Fruit fly (Drosophila melanogaster) whole organism, prepupa: Measurements from ENCODE around the gene rt.
A peak's percentile ranks its signal among the peaks of the same experiment; 100 is the strongest.

Source experiments
- Blimp-1 ChIP-seq: fragments of 200-800 bp; sonication (Bioruptor generic); optimal IDR thresholded peaks from 3 replicates; lab custom pipeline; 2017; ENCODE audit warnings: missing biosample characterization, missing genetic modification characterization, mild to moderate bottlenecking, moderate library complexity, missing genetic modification reagents
- CG10669 ChIP-seq: fragments of 200-800 bp; sonication (Bioruptor generic); optimal IDR thresholded peaks from 3 replicates; lab custom pipeline; 2018; ENCODE audit warnings: missing biosample characterization, mild to moderate bottlenecking, missing genetic modification characterization, moderate library complexity
- CG11294 ChIP-seq: fragments of 200-800 bp; sonication (Bioruptor generic); IDR thresholded peaks from 2 replicates; pipeline ENCODE4 v1.3.6; 2022; ENCODE audit warnings: missing biosample characterization, missing genetic modification characterization
- CG11902 ChIP-seq: fragments of 200-800 bp; sonication (Bioruptor generic); optimal IDR thresholded peaks from 3 replicates; lab custom pipeline; 2016; ENCODE audit warnings: missing biosample characterization, missing genetic modification characterization
- CG15336 ChIP-seq: fragments of 200-800 bp; sonication (Bioruptor generic); IDR thresholded peaks from 2 replicates; pipeline ENCODE4 v1.3.6; 2022; ENCODE audit warnings: missing biosample characterization, missing genetic modification characterization
- CG16779 ChIP-seq: fragments of 200-800 bp; sonication (Bioruptor generic); optimal IDR thresholded peaks from 3 replicates; lab custom pipeline; 2017; ENCODE audit warnings: missing biosample characterization, mild to moderate bottlenecking, missing genetic modification characterization
- CG31627 ChIP-seq: fragments of 200-800 bp; sonication (Bioruptor generic); optimal IDR thresholded peaks from 3 replicates; lab custom pipeline; 2016; ENCODE audit warnings: missing biosample characterization, missing genetic modification characterization
- CG32006 ChIP-seq: fragments of 200-800 bp; sonication (Bioruptor generic); optimal IDR thresholded peaks from 3 replicates; lab custom pipeline; 2017; ENCODE audit warnings: missing biosample characterization, mild to moderate bottlenecking, missing genetic modification characterization
- CG34406 ChIP-seq: fragments of 200-800 bp; sonication (Bioruptor generic); optimal IDR thresholded peaks from 3 replicates; lab custom pipeline; 2016; ENCODE audit warnings: missing biosample characterization, missing genetic modification characterization
- CG3919 ChIP-seq: fragments of 200-800 bp; sonication (Bioruptor generic); optimal IDR thresholded peaks from 3 replicates; lab custom pipeline; 2016; ENCODE audit warnings: missing biosample characterization, missing genetic modification characterization
- CG4318 ChIP-seq: fragments of 200-800 bp; sonication (Bioruptor generic); optimal IDR thresholded peaks from 3 replicates; lab custom pipeline; 2017; ENCODE audit warnings: missing biosample characterization, mild to moderate bottlenecking, missing genetic modification characterization
- CG6163 ChIP-seq: fragments of 200-800 bp; sonication (Bioruptor generic); IDR thresholded peaks from 3 replicates; pipeline ENCODE4 v1.3.6; 2022; ENCODE audit warnings: missing biosample characterization, missing genetic modification characterization
- CG6276 ChIP-seq: fragments of 200-800 bp; sonication (Bioruptor generic); optimal IDR thresholded peaks from 2 replicates; lab custom pipeline; 2017; ENCODE audit warnings: missing biosample characterization, mild to moderate bottlenecking, missing genetic modification characterization
- CG6792 ChIP-seq: fragments of 200-800 bp; sonication (Bioruptor generic); optimal IDR thresholded peaks from 3 replicates; lab custom pipeline; 2016; ENCODE audit warnings: missing biosample characterization, missing genetic modification characterization
- CG6808 ChIP-seq: fragments of 200-800 bp; sonication (Bioruptor generic); optimal IDR thresholded peaks from 3 replicates; lab custom pipeline; 2017; ENCODE audit warnings: missing biosample characterization, missing genetic modification characterization, mild to moderate bottlenecking, moderate library complexity, missing genetic modification reagents
- CG6854 ChIP-seq: fragments of 200-800 bp; sonication (Bioruptor generic); optimal IDR thresholded peaks from 2 replicates; lab custom pipeline; 2017; ENCODE audit warnings: missing biosample characterization, mild to moderate bottlenecking, missing genetic modification characterization
- CG8119 ChIP-seq: fragments of 200-800 bp; sonication (Bioruptor generic); IDR thresholded peaks from 3 replicates; pipeline ENCODE4 v1.3.6; 2022; ENCODE audit warnings: missing biosample characterization, missing genetic modification characterization
- CG8319 ChIP-seq: fragments of 200-800 bp; sonication (Bioruptor generic); optimal IDR thresholded peaks from 3 replicates; lab custom pipeline; 2016; ENCODE audit warnings: missing biosample characterization, missing genetic modification characterization
- CG9139 ChIP-seq: fragments of 200-800 bp; sonication (Bioruptor generic); optimal IDR thresholded peaks from 3 replicates; lab custom pipeline; 2017; ENCODE audit warnings: missing biosample characterization, mild to moderate bottlenecking, missing genetic modification characterization
- Eip78C ChIP-seq: fragments of 200-800 bp; sonication (Bioruptor generic); peaks from one replicate; lab custom pipeline; 2016; ENCODE audit warnings: missing biosample characterization, missing genetic modification characterization
- Eip93F ChIP-seq: fragments of 200-800 bp; sonication (Bioruptor generic); optimal IDR thresholded peaks from 2 replicates; lab custom pipeline; 2016; ENCODE audit warnings: missing biosample characterization, mild to moderate bottlenecking, missing genetic modification characterization
- Gug ChIP-seq: fragments of 200-800 bp; sonication (Bioruptor generic); IDR thresholded peaks from 2 replicates; pipeline ENCODE4 v1.3.6; 2022; ENCODE audit warnings: missing biosample characterization, missing genetic modification characterization
- Hr38 ChIP-seq: sonication (Bioruptor generic); optimal IDR thresholded peaks from 2 replicates; lab custom pipeline; 2016; ENCODE audit warnings: missing biosample characterization, missing genetic modification characterization
- Hr4 ChIP-seq: fragments of 200-800 bp; sonication (Bioruptor generic); optimal IDR thresholded peaks from 3 replicates; lab custom pipeline; 2016; ENCODE audit warnings: missing biosample characterization, missing genetic modification characterization
- Lpt ChIP-seq: fragments of 200-800 bp; sonication (Bioruptor generic); optimal IDR thresholded peaks from 3 replicates; lab custom pipeline; 2016; ENCODE audit warnings: missing biosample characterization, missing genetic modification characterization
- Sox102F ChIP-seq: fragments of 200-800 bp; sonication (Bioruptor generic); optimal IDR thresholded peaks from 2 replicates; lab custom pipeline; 2016; ENCODE audit warnings: missing biosample characterization, mild to moderate bottlenecking, missing genetic modification characterization
- Sox14 ChIP-seq: fragments of 200-800 bp; sonication (Bioruptor generic); optimal IDR thresholded peaks from 3 replicates; lab custom pipeline; 2016; ENCODE audit warnings: missing biosample characterization, missing genetic modification characterization
- achi ChIP-seq: fragments of 200-800 bp; sonication (Bioruptor generic); optimal IDR thresholded peaks from 3 replicates; lab custom pipeline; 2016; ENCODE audit warnings: missing biosample characterization, missing genetic modification characterization
- dac ChIP-seq: fragments of 200-800 bp; sonication (Bioruptor generic); optimal IDR thresholded peaks from 2 replicates; lab custom pipeline; 2017; ENCODE audit warnings: missing biosample characterization, mild to moderate bottlenecking, missing genetic modification characterization
- pdm3 ChIP-seq: fragments of 200-800 bp; sonication (Bioruptor generic); optimal IDR thresholded peaks from 3 replicates; lab custom pipeline; 2016; ENCODE audit warnings: missing biosample characterization, missing genetic modification characterization
- ss ChIP-seq, 2 experiments: fragments of 200-800 bp; sonication (Bioruptor generic); optimal IDR thresholded peaks; 2 replicates in 1 of 2; 3 replicates in 1 of 2; lab custom pipeline; 2017 to 2018; ENCODE audit warnings: mild to moderate bottlenecking in 2 of 2, missing biosample characterization in 2 of 2, missing genetic modification characterization in 2 of 2, moderate library complexity in 1 of 2
- svp ChIP-seq: fragments of 200-800 bp; sonication (Bioruptor generic); peaks from one replicate; lab custom pipeline; 2016; ENCODE audit warnings: missing biosample characterization, missing genetic modification characterization
- vri ChIP-seq: fragments of 200-800 bp; sonication (Bioruptor generic); optimal IDR thresholded peaks from 3 replicates; lab custom pipeline; 2016; ENCODE audit warnings: missing biosample characterization, mild to moderate bottlenecking, missing genetic modification characterization

rt gene

DNA sequence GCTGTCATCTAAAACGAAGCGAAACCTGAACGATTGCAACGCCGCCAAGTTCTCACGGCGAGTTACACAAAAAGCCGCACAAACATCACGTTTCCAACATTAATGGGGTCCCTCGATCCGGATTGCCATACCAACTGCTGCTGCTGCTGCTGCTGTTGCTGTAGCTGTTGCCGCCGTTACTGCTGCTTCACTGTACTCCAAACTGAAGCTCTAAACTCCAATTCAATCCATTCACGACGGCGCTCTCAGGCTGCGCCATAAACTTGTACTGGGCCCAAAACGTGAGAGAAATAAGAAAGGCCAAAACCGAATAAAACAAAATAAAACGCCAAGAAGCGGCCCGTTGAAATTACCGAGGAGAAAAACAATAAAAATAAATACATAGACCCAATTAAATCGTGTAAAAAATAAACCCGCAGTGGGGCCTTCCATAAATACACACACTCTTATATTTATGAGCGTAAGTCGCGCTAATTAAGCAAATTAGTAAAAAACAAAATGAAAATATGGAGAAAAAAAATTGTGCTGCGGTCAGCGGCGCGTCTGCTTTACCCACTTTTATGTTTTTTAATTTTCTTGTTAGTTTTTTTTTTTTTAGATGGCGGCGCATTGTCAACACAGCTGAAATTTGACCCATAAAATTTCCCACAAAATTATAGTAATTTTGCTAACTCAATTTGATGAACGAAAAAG is 40.1 kb downstream of the rt start:
- no peak for TF ChIP-seq CG11902 (GFP tag; lab: Kevin White, UChicago)
- TF ChIP-seq CG8119 (GFP tag; lab: Robert Waterston, UW): no peak
- no peak for TF ChIP-seq Gug
- TF ChIP-seq CG16779 (tag; lab: Kevin White, UChicago): no peak
- TF ChIP-seq CG6854 (GFP tag; lab: Kevin White, UChicago): no peak
- peak; percentile 34 for TF ChIP-seq CG6276 (GFP tag; lab: Kevin White, UChicago)
- no peak for TF ChIP-seq CG4318 (GFP tag; lab: Kevin White, UChicago)
- no peak for TF ChIP-seq Sox14 (GFP tag; lab: Kevin White, UChicago)
- no peak for TF ChIP-seq svp (GFP tag; lab: Kevin White, UChicago)
- TF ChIP-seq CG15336 (GFP tag; lab: Robert Waterston, UW): no peak
- peak; percentile 25 for TF ChIP-seq Eip78C
- TF ChIP-seq Eip93F (GFP tag; lab: Kevin White, UChicago): no peak
- no peak for TF ChIP-seq CG31627 (GFP tag; lab: Kevin White, UChicago)
- no peak for TF ChIP-seq CG6792 (GFP tag; lab: Kevin White, UChicago)
- TF ChIP-seq, all 60 proteins: peak for 2

DNA sequence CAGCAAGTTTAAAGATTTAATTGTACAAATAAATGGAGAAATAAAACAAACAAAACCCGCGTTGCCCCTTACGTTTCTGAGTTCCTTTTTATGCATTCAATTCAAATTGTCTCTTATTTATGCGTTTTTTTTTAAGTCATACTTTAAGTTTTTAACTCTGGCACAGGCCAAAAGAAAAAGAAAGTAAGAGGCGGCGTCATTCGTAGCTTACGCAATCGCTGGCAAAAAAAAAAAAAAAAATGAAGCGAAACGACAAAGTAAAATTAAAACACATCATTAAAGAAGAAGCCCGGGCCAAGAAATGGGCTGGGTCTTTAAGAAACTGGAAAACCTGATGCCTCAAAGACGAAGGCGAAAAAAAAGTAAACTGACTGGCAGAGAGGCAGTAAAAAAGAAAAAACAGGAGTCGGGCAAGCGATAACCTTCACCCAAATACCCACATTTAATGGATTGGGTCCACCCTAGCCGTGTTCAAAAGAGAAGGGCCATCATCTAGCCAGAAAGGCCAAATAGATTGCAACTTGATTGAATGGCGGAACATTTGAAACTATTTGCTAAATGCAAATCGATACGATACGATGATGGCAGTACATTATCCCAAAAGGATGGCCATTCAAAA is 43.8 kb downstream of the rt start:
- peak; percentile 52 for TF ChIP-seq Eip78C
- no peak for TF ChIP-seq Lpt (GFP tag; lab: Kevin White, UChicago)
- peak; percentile 68 for TF ChIP-seq Blimp-1 (GFP tag; lab: Kevin White, UChicago)
- peak; percentile 43 for TF ChIP-seq vri (GFP tag; lab: Kevin White, UChicago)
- TF ChIP-seq CG11294 (GFP tag; lab: Robert Waterston, UW): no peak
- no peak for TF ChIP-seq dac (GFP tag; lab: Kevin White, UChicago)
- TF ChIP-seq svp (GFP tag; lab: Kevin White, UChicago): peak; percentile 58
- TF ChIP-seq achi (GFP tag; lab: Kevin White, UChicago): peak; percentile 22
- TF ChIP-seq CG6808 (GFP tag; lab: Kevin White, UChicago): peak; percentile 12
- TF ChIP-seq CG6163 (GFP tag; lab: Robert Waterston, UW): peak; percentile 10; the same call in 1 of the 3 replicates
- peak; percentile 19 for TF ChIP-seq Sox102F (GFP tag; lab: Kevin White, UChicago)

DNA sequence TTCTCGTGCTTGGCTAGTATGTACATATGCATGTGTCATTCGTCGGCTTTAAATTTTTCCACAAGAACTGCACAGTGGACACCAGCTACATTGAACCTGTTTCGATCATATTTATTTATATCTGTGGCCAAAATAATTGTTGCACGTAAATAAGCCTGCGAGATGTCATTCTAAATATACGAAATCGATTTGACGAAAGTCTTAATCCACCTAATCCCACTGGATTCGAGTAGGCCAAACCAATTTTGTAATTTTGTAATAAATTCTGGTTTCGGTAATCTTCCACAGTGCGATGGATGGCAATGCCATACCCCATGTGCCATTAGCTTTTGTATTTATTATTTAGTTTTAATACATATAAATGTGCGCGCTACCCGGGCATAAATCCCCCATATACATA is 44.6 kb downstream of the rt start:
- TF ChIP-seq CG9139 (GFP tag; lab: Kevin White, UChicago) (no peak), ss (GFP tag; optimal IDR thresholded peaks at IDR 0.05; lab: Kevin White, UChicago) (no peak), pdm3 (GFP tag; lab: Kevin White, UChicago) (no peak), CG32006 (GFP tag; lab: Kevin White, UChicago) (peak; percentile 14), Eip78C (peak; percentile 10), CG10669 (no peak), Hr4 (GFP tag; lab: Kevin White, UChicago) (peak; percentile 14)

DNA sequence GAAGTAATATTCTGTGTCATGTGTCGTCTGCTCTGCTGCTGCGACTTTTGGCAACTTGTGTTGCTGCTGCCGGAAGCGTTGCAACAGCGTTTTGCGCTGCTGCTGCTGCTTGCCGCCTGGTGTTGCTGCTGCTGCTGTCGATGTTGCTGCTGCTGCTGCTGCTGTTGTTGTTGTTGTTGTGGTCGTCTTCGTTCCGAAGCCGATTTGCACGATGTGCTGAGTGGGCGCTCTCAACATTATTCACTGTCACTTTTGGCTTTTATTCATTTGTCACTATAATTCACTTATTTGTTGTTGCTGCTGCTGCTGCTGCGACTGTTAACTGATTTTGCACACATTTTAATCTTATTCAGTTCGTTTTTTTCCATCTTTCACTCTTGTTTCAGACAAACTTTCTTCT is 45.1 kb downstream of the rt start:
- TF ChIP-seq CG3919 (GFP tag; lab: Kevin White, UChicago) (peak; percentile 13), CG6808 (GFP tag; lab: Kevin White, UChicago) (no peak), Hr38 (no peak), CG8319 (no peak), pdm3 (GFP tag; lab: Kevin White, UChicago) (no peak), CG34406 (GFP tag; lab: Kevin White, UChicago) (no peak), Sox14 (GFP tag; lab: Kevin White, UChicago) (no peak)
